Worm (Caenorhabditis elegans) whole organism, L3 larva: ENCODE results near the gene bath-41.

Experiments used
- ceh-82 ChIP-seq: fragments of 150-350 bp; optimal IDR thresholded peaks from 2 replicates; lab custom pipeline; 2014; ENCODE audit warnings: missing biosample characterization, missing genetic modification characterization
- egl-27 ChIP-seq: sonication (generic microtip); optimal IDR thresholded peaks from 4 replicates; lab custom pipeline; 2017; ENCODE audit warnings: missing biosample characterization, missing genetic modification reagents, missing genetic modification characterization
- elt-1 ChIP-seq: fragments of 150-350 bp; optimal IDR thresholded peaks from 2 replicates; lab custom pipeline; 2014; ENCODE audit warnings: missing biosample characterization, missing genetic modification characterization
- jun-1 ChIP-seq: fragments of 150-350 bp; optimal IDR thresholded peaks from 2 replicates; lab custom pipeline; 2014; ENCODE audit warnings: missing biosample characterization, missing genetic modification reagents, missing genetic modification characterization
- mdl-1 ChIP-seq: fragments of 150-350 bp; optimal IDR thresholded peaks from 2 replicates; lab custom pipeline; 2014; ENCODE audit warnings: missing biosample characterization, missing genetic modification characterization
- nhr-11 ChIP-seq: fragments of 150-350 bp; optimal IDR thresholded peaks from 2 replicates; lab custom pipeline; 2014; ENCODE audit warnings: missing biosample characterization, missing genetic modification characterization
- nhr-67 ChIP-seq: fragments of 150-350 bp; optimal IDR thresholded peaks from 2 replicates; lab custom pipeline; 2014; ENCODE audit warnings: missing biosample characterization, missing genetic modification characterization
- nhr-76 ChIP-seq: fragments of 150-350 bp; sonication (generic microtip); optimal IDR thresholded peaks from 5 replicates; lab custom pipeline; 2014; ENCODE audit warnings: missing biosample characterization, missing genetic modification characterization
- snpc-4 ChIP-seq: fragments of 150-350 bp; optimal IDR thresholded peaks from 2 replicates; lab custom pipeline; 2014; ENCODE audit warnings: missing biosample characterization, missing genetic modification characterization
- ztf-11 ChIP-seq: fragments of 150-350 bp; optimal IDR thresholded peaks from 2 replicates; lab custom pipeline; 2014; ENCODE audit warnings: missing biosample characterization, missing genetic modification characterization

- TF ChIP-seq elt-1 (tag; lab: Kevin White, UChicago): no peak
- TF ChIP-seq ztf-11 (tag; lab: Kevin White, UChicago): no peak
- TF ChIP-seq snpc-4: no peak
- TF ChIP-seq nhr-76 (tag; lab: Kevin White, UChicago): no peak
- TF ChIP-seq egl-27 (tag; lab: Kevin White, UChicago): no peak
- no peak for TF ChIP-seq mdl-1 (tag; lab: Kevin White, UChicago)
- TF ChIP-seq nhr-11 (tag; lab: Kevin White, UChicago): no peak
- TF ChIP-seq ceh-82 (tag; lab: Kevin White, UChicago): no peak
- TF ChIP-seq nhr-67: no peak
- no peak for TF ChIP-seq jun-1 (tag; lab: Kevin White, UChicago)
Observed at ce11 chrIII:6752612-6753011, 30.6 kb upstream of the bath-41 start.
